Worm (Caenorhabditis elegans) whole organism, L3 larva: ENCODE measurements around the gene nhr-171.
A peak's percentile ranks its signal among the peaks of the same experiment; 100 is the strongest.

Experiments
- R02D3.7 ChIP-seq: fragments of 150-350 bp; optimal IDR thresholded peaks from 2 replicates; lab custom pipeline; 2014; ENCODE audit warnings: missing biosample characterization, missing genetic modification characterization
- ZK546.5 ChIP-seq: sonication (generic microtip); optimal IDR thresholded peaks from 2 replicates; lab custom pipeline; 2017; ENCODE audit warnings: missing biosample characterization, missing genetic modification characterization
- aly-2 ChIP-seq: fragments of 150-350 bp; optimal IDR thresholded peaks from 2 replicates; lab custom pipeline; 2014; ENCODE audit warnings: missing biosample characterization, missing genetic modification characterization
- ama-1 ChIP-seq: fragments of 150-350 bp; optimal IDR thresholded peaks from 2 replicates; lab custom pipeline; 2018
- ceh-28 ChIP-seq: fragments of 150-350 bp; optimal IDR thresholded peaks from 2 replicates; lab custom pipeline; 2014; ENCODE audit warnings: missing biosample characterization, missing genetic modification reagents, missing genetic modification characterization
- ceh-82 ChIP-seq: fragments of 150-350 bp; optimal IDR thresholded peaks from 2 replicates; lab custom pipeline; 2014; ENCODE audit warnings: missing biosample characterization, missing genetic modification characterization
- ceh-9 ChIP-seq: sonication (generic microtip); optimal IDR thresholded peaks from 2 replicates; lab custom pipeline; 2018; ENCODE audit warnings: missing biosample characterization, missing genetic modification characterization
- daf-12 ChIP-seq: fragments of 150-350 bp; optimal IDR thresholded peaks from 2 replicates; lab custom pipeline; 2014; ENCODE audit warnings: missing biosample characterization, missing genetic modification reagents, missing genetic modification characterization
- egl-27 ChIP-seq: sonication (generic microtip); optimal IDR thresholded peaks from 4 replicates; lab custom pipeline; 2017; ENCODE audit warnings: missing biosample characterization, missing genetic modification reagents, missing genetic modification characterization
- egl-5 ChIP-seq: fragments of 150-350 bp; optimal IDR thresholded peaks from 2 replicates; lab custom pipeline; 2017; ENCODE audit warnings: missing biosample characterization, missing genetic modification reagents, missing genetic modification characterization, inconsistent platforms
- elt-2 ChIP-seq: sonication (generic microtip); optimal IDR thresholded peaks from 2 replicates; lab custom pipeline; 2016; ENCODE audit warnings: missing genetic modification reagents, mild to moderate bottlenecking, missing genetic modification characterization, missing compliant biosample characterization
- eor-1 ChIP-seq, 2 experiments: fragments of 150-350 bp; optimal IDR thresholded peaks; 2 replicates each; lab custom pipeline; 2014 to 2018; ENCODE audit warnings: missing biosample characterization in 2 of 2, missing genetic modification characterization in 2 of 2
- fkh-10 ChIP-seq: sonication (generic microtip); optimal IDR thresholded peaks from 2 replicates; lab custom pipeline; 2017; ENCODE audit warnings: missing biosample characterization, missing genetic modification reagents, missing genetic modification characterization
- fkh-2 ChIP-seq: fragments of 150-350 bp; optimal IDR thresholded peaks from 2 replicates; lab custom pipeline; 2014; ENCODE audit warnings: missing biosample characterization, missing genetic modification reagents, missing genetic modification characterization
- fos-1 ChIP-seq: fragments of 150-350 bp; optimal IDR thresholded peaks from 2 replicates; lab custom pipeline; 2014; ENCODE audit warnings: missing biosample characterization, missing genetic modification characterization
- hmg-11 ChIP-seq: sonication (generic microtip); optimal IDR thresholded peaks from 2 replicates; lab custom pipeline; 2016; ENCODE audit warnings: missing genetic modification characterization, missing compliant biosample characterization
- lin-39 ChIP-seq: fragments of 150-350 bp; optimal IDR thresholded peaks from 2 replicates; lab custom pipeline; 2018; ENCODE audit warnings: missing biosample characterization, missing genetic modification reagents, missing genetic modification characterization
- lsy-12 ChIP-seq: sonication (generic microtip); optimal IDR thresholded peaks from 2 replicates; lab custom pipeline; 2016; ENCODE audit warnings: mild to moderate bottlenecking, missing genetic modification characterization, missing compliant biosample characterization
- mdl-1 ChIP-seq: fragments of 150-350 bp; optimal IDR thresholded peaks from 2 replicates; lab custom pipeline; 2014; ENCODE audit warnings: missing biosample characterization, missing genetic modification characterization
- mml-1 ChIP-seq: fragments of 150-350 bp; sonication (generic microtip); optimal IDR thresholded peaks from 3 replicates; lab custom pipeline; 2014; ENCODE audit warnings: missing biosample characterization, missing genetic modification characterization
- nfya-1 ChIP-seq: sonication (generic microtip); optimal IDR thresholded peaks from 2 replicates; lab custom pipeline; 2017; ENCODE audit warnings: missing genetic modification characterization, mild to moderate bottlenecking, missing compliant biosample characterization, antibody characterized with exemption, moderate library complexity; ENCODE audit not compliant: insufficient read depth
- nhr-12 ChIP-seq: fragments of 150-350 bp; optimal IDR thresholded peaks from 2 replicates; lab custom pipeline; 2014; ENCODE audit warnings: missing biosample characterization, missing genetic modification characterization
- nhr-23 ChIP-seq: fragments of 150-350 bp; optimal IDR thresholded peaks from 2 replicates; lab custom pipeline; 2014; ENCODE audit warnings: missing biosample characterization, missing genetic modification reagents, missing genetic modification characterization
- nhr-28 ChIP-seq: fragments of 150-350 bp; optimal IDR thresholded peaks from 2 replicates; lab custom pipeline; 2014; ENCODE audit warnings: missing biosample characterization, missing genetic modification characterization
- nhr-43 ChIP-seq: sonication (generic microtip); optimal IDR thresholded peaks from 2 replicates; lab custom pipeline; 2016; ENCODE audit warnings: mild to moderate bottlenecking, missing genetic modification characterization, missing compliant biosample characterization; ENCODE audit not compliant: poor library complexity, severe bottlenecking
- nhr-76 ChIP-seq: fragments of 150-350 bp; sonication (generic microtip); optimal IDR thresholded peaks from 5 replicates; lab custom pipeline; 2014; ENCODE audit warnings: missing biosample characterization, missing genetic modification characterization
- nhr-77 ChIP-seq: fragments of 150-350 bp; optimal IDR thresholded peaks from 2 replicates; lab custom pipeline; 2014; ENCODE audit warnings: missing biosample characterization, missing genetic modification characterization
- pha-4 ChIP-seq: fragments of 150-350 bp; optimal IDR thresholded peaks from 2 replicates; lab custom pipeline; 2014; ENCODE audit warnings: missing biosample characterization, missing genetic modification reagents, missing genetic modification characterization
- pqm-1 ChIP-seq: fragments of 150-350 bp; optimal IDR thresholded peaks from 2 replicates; lab custom pipeline; 2017; ENCODE audit warnings: missing biosample characterization, missing genetic modification characterization, inconsistent platforms
- snpc-4 ChIP-seq: fragments of 150-350 bp; optimal IDR thresholded peaks from 2 replicates; lab custom pipeline; 2014; ENCODE audit warnings: missing biosample characterization, missing genetic modification characterization
- tbx-2 ChIP-seq: sonication (generic microtip); optimal IDR thresholded peaks from 2 replicates; lab custom pipeline; 2016; ENCODE audit warnings: mild to moderate bottlenecking, missing genetic modification characterization, missing compliant biosample characterization
- unc-39 ChIP-seq: sonication (generic microtip); optimal IDR thresholded peaks from 4 replicates; lab custom pipeline; 2017; ENCODE audit warnings: missing biosample characterization, missing genetic modification characterization
- unc-62 ChIP-seq: fragments of 150-350 bp; sonication (generic microtip); optimal IDR thresholded peaks from 4 replicates; lab custom pipeline; 2014; ENCODE audit warnings: missing biosample characterization, missing genetic modification reagents, missing genetic modification characterization
- zag-1 ChIP-seq: fragments of 150-350 bp; optimal IDR thresholded peaks from 2 replicates; lab custom pipeline; 2014; ENCODE audit warnings: missing biosample characterization, missing genetic modification characterization
- ztf-4 ChIP-seq: fragments of 150-350 bp; optimal IDR thresholded peaks from 2 replicates; lab custom pipeline; 2014; ENCODE audit warnings: missing biosample characterization, missing genetic modification characterization

nhr-171 gene

DNA sequence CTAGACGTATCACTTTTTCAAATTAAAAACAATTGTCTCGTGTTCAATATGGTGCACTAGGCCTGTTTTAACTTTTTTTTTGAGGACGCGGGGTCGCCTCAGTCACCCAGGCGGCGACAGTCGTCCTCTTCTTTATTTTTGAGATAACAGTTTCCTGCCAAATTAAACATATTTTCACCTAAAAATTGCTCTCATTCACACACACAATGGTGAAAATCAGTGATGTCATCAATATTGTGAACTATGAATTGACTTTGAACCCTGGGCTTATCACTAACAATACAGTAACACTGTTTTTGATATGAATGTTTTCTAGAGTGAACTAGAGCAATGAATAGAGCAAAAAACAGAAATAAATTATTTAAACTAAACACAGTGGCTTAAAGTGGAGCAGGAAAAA is 9.7 kb downstream of the nhr-171 start:
- peak; percentile 75 for TF ChIP-seq elt-2 (tag; lab: Kevin White, UChicago)
- no peak for TF ChIP-seq lsy-12 (tag; lab: Kevin White, UChicago)
- no peak for TF ChIP-seq zag-1
- TF ChIP-seq egl-27 (tag; lab: Kevin White, UChicago) = no peak
- TF ChIP-seq fkh-10 (GFP tag; lab: Kevin White, UChicago) = no peak
- TF ChIP-seq pqm-1 = peak; percentile 89
- no peak for TF ChIP-seq ama-1 (lab: Kevin White, UChicago)
- no peak for TF ChIP-seq nhr-28 (tag; lab: Kevin White, UChicago)
- TF ChIP-seq, all 47 proteins: peak for 2

DNA sequence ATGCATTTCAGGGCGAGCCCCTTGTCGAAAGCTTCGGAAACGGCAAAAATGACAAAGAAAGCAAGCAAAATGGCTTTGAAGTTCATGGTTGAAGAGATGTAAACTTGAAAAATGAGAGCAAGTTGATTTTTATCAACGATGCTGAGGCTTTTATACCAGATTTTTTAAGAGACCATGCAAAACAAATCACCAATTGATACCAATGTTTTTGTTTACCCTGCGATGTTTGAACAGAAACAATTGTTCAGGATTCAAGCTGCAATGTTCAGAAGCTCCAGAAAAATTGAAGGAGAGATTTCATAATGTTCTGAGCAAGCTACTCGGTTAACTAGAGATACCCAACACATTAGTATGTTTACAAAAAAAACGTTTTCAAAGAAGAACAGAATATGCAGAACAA is 10.7 kb downstream of the nhr-171 start, which contains the start of gene C54F6.15:
C54F6.15 (minus strand) TSS at position 101 of the 400 bp plus-strand sequence.
- TF ChIP-seq ceh-28 (tag; lab: Kevin White, UChicago) = no peak
- TF ChIP-seq unc-62 (GFP tag; lab: Kevin White, UChicago) = no peak
- TF ChIP-seq ama-1 (lab: Kevin White, UChicago) = no peak
- TF ChIP-seq ztf-4 = no peak
- no peak for TF ChIP-seq nhr-76
- TF ChIP-seq elt-2 (tag; lab: Kevin White, UChicago) = no peak
- TF ChIP-seq ZK546.5 (tag; lab: Kevin White, UChicago) = no peak
- TF ChIP-seq ceh-82 (tag; lab: Kevin White, UChicago) = no peak
- TF ChIP-seq fkh-10 (GFP tag; lab: Kevin White, UChicago) = no peak
- no peak for TF ChIP-seq aly-2 (tag; lab: Kevin White, UChicago)
- TF ChIP-seq mml-1 (tag; lab: Kevin White, UChicago) = no peak
- no peak for TF ChIP-seq nhr-77 (tag; lab: Kevin White, UChicago)
- no peak for TF ChIP-seq tbx-2 (tag; lab: Kevin White, UChicago)
- TF ChIP-seq fos-1 = no peak
- no peak for TF ChIP-seq ceh-9 (tag; lab: Kevin White, UChicago)
- no peak for TF ChIP-seq snpc-4 (tag; lab: Kevin White, UChicago)
- no peak for TF ChIP-seq nhr-28 (tag; lab: Kevin White, UChicago)
- no peak for TF ChIP-seq eor-1 (tag; optimal IDR thresholded peaks at IDR 0.05; lab: Kevin White, UChicago)
- TF ChIP-seq nhr-12 (tag; lab: Kevin White, UChicago) = no peak
- TF ChIP-seq egl-5 (tag; lab: Kevin White, UChicago) = no peak

DNA sequence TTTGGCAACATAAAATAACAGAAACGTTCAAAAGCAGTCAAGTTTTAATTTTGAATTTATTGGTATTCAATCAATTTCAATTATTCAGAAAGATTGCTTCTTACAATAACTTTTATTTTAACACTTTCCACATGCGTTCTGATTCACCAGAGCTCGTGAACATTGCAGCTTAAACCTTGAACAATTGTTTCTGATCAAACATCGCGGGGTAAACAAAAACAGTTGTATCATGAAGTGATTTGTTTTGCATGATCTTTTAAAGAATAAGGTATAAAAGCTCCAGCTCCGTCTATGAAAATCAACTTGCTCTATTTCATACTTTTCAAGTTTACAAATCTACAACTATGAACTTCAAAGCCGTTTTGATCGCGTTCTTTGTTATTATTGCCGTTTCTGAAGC is 11.8 kb downstream of the nhr-171 start, which contains the start of gene C54F6.6:
C54F6.6 (plus strand) TSS at position 301 of the 400 bp plus-strand sequence.
- TF ChIP-seq elt-2 (tag; lab: Kevin White, UChicago) = no peak
- TF ChIP-seq unc-39 (tag; lab: Kevin White, UChicago) = no peak
- no peak for TF ChIP-seq ceh-28 (tag; lab: Kevin White, UChicago)
- no peak for TF ChIP-seq ceh-9 (tag; lab: Kevin White, UChicago)
- TF ChIP-seq daf-12 (tag; lab: Kevin White, UChicago) = no peak
- no peak for TF ChIP-seq ama-1 (lab: Kevin White, UChicago)
- TF ChIP-seq nhr-23 = no peak
- TF ChIP-seq nfya-1 (tag; lab: Kevin White, UChicago) = no peak
- no peak for TF ChIP-seq nhr-12 (tag; lab: Kevin White, UChicago)
- TF ChIP-seq lin-39 = no peak
- no peak for TF ChIP-seq fkh-2
- TF ChIP-seq nhr-28 (tag; lab: Kevin White, UChicago) = no peak

DNA sequence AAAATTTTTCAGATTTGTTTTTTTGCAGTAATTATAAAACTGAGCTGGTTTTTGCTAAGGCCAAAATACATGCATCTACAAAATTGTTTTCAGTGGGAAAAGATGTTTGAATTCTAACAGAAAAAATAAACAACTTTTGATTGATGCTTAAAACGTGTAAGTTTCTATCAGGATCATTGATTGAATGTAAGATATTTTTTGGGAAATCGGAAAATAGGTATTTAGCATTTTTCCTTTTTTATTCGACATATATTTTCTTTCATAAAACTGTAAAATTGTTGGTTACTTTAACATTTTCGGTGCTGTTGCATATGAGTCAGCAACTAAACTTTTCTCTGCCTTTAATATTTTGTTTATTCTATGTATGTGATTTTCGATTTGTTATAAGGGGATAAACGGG is 12.9 kb downstream of the nhr-171 start, which contains the start of gene C54F6.20:
C54F6.20 (plus strand) TSS at position 301 of the 400 bp plus-strand sequence.
- TF ChIP-seq nhr-77 (tag; lab: Kevin White, UChicago) (no peak), pha-4 (tag; lab: Kevin White, UChicago) (no peak), mdl-1 (tag; lab: Kevin White, UChicago) (no peak), ztf-4 (no peak), hmg-11 (tag; lab: Kevin White, UChicago) (no peak), nhr-43 (no peak), ceh-9 (tag; lab: Kevin White, UChicago) (no peak), R02D3.7 (tag; lab: Kevin White, UChicago) (no peak), ZK546.5 (tag; lab: Kevin White, UChicago) (no peak), fos-1 (no peak), nfya-1 (tag; lab: Kevin White, UChicago) (no peak), nhr-76 (no peak)
